Worm (Caenorhabditis elegans) whole organism, L2 larva: ENCODE data around the gene str-77.

Experiments
- Y55F3AM.14 ChIP-seq: fragments of 200-800 bp; sonication (Bioruptor generic); optimal IDR thresholded peaks from 2 replicates; lab custom pipeline; 2018; ENCODE audit warnings: mild to moderate bottlenecking, missing genetic modification characterization, missing compliant biosample characterization
- ZK546.5 ChIP-seq: sonication (generic microtip); optimal IDR thresholded peaks from 2 replicates; lab custom pipeline; 2017; ENCODE audit warnings: missing biosample characterization, missing genetic modification characterization
- egl-27 ChIP-seq: sonication (generic microtip); optimal IDR thresholded peaks from 3 replicates; lab custom pipeline; 2017; ENCODE audit warnings: missing biosample characterization, missing genetic modification reagents, missing genetic modification characterization
- lin-13 ChIP-seq: fragments of 150-350 bp; optimal IDR thresholded peaks from 2 replicates; lab custom pipeline; 2014; ENCODE audit warnings: missing biosample characterization, missing genetic modification reagents, missing genetic modification characterization
- mab-5 ChIP-seq: fragments of 150-350 bp; optimal IDR thresholded peaks from 2 replicates; lab custom pipeline; 2014; ENCODE audit warnings: missing biosample characterization, missing genetic modification characterization
- nhr-11 ChIP-seq: fragments of 150-350 bp; optimal IDR thresholded peaks from 2 replicates; lab custom pipeline; 2014; ENCODE audit warnings: missing biosample characterization, missing genetic modification characterization
- nhr-237 ChIP-seq: fragments of 150-350 bp; optimal IDR thresholded peaks from 2 replicates; lab custom pipeline; 2014; ENCODE audit warnings: missing biosample characterization, missing genetic modification characterization
- sma-9 ChIP-seq, 2 experiments: fragments of 150-350 bp in 1 of 2; sonication (generic microtip) in 1 of 2; optimal IDR thresholded peaks; 2 replicates each; lab custom pipeline; 2014 to 2016; ENCODE audit warnings: missing genetic modification characterization in 2 of 2, mild to moderate bottlenecking in 1 of 2, missing biosample characterization in 1 of 2, missing compliant biosample characterization in 1 of 2, missing genetic modification reagents in 1 of 2, moderate library complexity in 1 of 2
- unc-62 ChIP-seq: fragments of 150-350 bp; optimal IDR thresholded peaks from 2 replicates; lab custom pipeline; 2014; ENCODE audit warnings: missing biosample characterization, missing genetic modification reagents, missing genetic modification characterization

ce11 chrV:17706217-17706806 lies 12.4 kb upstream of the str-77 start:
- TF ChIP-seq nhr-11 (tag; lab: Kevin White, UChicago): no peak
- no peak for TF ChIP-seq Y55F3AM.14
- no peak for TF ChIP-seq unc-62 (GFP tag; lab: Kevin White, UChicago)
- no peak for TF ChIP-seq mab-5 (tag; lab: Kevin White, UChicago)
- TF ChIP-seq nhr-237 (tag; lab: Kevin White, UChicago): no peak
- TF ChIP-seq sma-9 (GFP tag; optimal IDR thresholded peaks at IDR 0.05; lab: Kevin White, UChicago): no peak
- no peak for TF ChIP-seq sma-9 (tag; optimal IDR thresholded peaks at IDR 0.05; lab: Kevin White, UChicago)
- no peak for TF ChIP-seq ZK546.5 (tag; lab: Kevin White, UChicago)
- no peak for TF ChIP-seq lin-13 (GFP tag; lab: Kevin White, UChicago)
- TF ChIP-seq egl-27 (tag; lab: Kevin White, UChicago): no peak
